Fruit fly (Drosophila melanogaster) whole organism, embryonic: ENCODE data around the gene CG32829.

Source experiments
- Awh ChIP-seq: fragments of 200-800 bp; sonication (Bioruptor generic); IDR thresholded peaks from 2 replicates; pipeline ENCODE4, ENCODE4 v1.3.6; 2022; ENCODE audit warnings: missing biosample characterization, missing genetic modification characterization
- CG10321 ChIP-seq: fragments of 200-800 bp; sonication (Bioruptor generic); IDR thresholded peaks from 2 replicates; pipeline ENCODE4 v1.3.6; 2022; ENCODE audit warnings: missing biosample characterization, missing genetic modification characterization
- CG11504 ChIP-seq: fragments of 200-800 bp; sonication (Bioruptor generic); optimal IDR thresholded peaks from 3 replicates; lab custom pipeline; 2019; ENCODE audit warnings: missing biosample characterization, mild to moderate bottlenecking, missing genetic modification characterization, moderate library complexity
- CG1529 ChIP-seq: fragments of 200-800 bp; sonication (Bioruptor generic); optimal IDR thresholded peaks from 3 replicates; lab custom pipeline; 2018; ENCODE audit warnings: missing biosample characterization, missing genetic modification characterization
- CG1603 ChIP-seq: fragments of 200-800 bp; sonication (Bioruptor generic); optimal IDR thresholded peaks from 2 replicates; lab custom pipeline; 2019; ENCODE audit warnings: missing biosample characterization, mild to moderate bottlenecking, missing genetic modification characterization, moderate library complexity
- CG16815 ChIP-seq: fragments of 200-800 bp; sonication (Bioruptor generic); optimal IDR thresholded peaks from 3 replicates; lab custom pipeline; 2017; ENCODE audit warnings: missing biosample characterization, mild to moderate bottlenecking, missing genetic modification characterization
- CG17186 ChIP-seq: fragments of 200-800 bp; sonication (Bioruptor generic); optimal IDR thresholded peaks from 3 replicates; lab custom pipeline; 2017; ENCODE audit warnings: missing biosample characterization, missing genetic modification reagents, missing genetic modification characterization
- CG17612 ChIP-seq: fragments of 200-800 bp; sonication (Bioruptor generic); IDR thresholded peaks from 2 replicates; pipeline ENCODE4 v1.3.6; 2022; ENCODE audit warnings: missing biosample characterization, missing genetic modification characterization
- CG18476 ChIP-seq: fragments of 200-800 bp; sonication (Bioruptor generic); optimal IDR thresholded peaks from 2 replicates; lab custom pipeline; 2016; ENCODE audit warnings: missing biosample characterization, mild to moderate bottlenecking, missing genetic modification characterization
- CG18599 ChIP-seq: fragments of 200-800 bp; sonication (Bioruptor generic); optimal IDR thresholded peaks from 3 replicates; lab custom pipeline; 2017; ENCODE audit warnings: missing biosample characterization, missing genetic modification characterization, mild to moderate bottlenecking, moderate library complexity, missing genetic modification reagents
- CG18619 ChIP-seq: fragments of 200-800 bp; sonication (Bioruptor generic); optimal IDR thresholded peaks from 3 replicates; lab custom pipeline; 2017; ENCODE audit warnings: missing biosample characterization, mild to moderate bottlenecking, missing genetic modification characterization
- CG2116 ChIP-seq: fragments of 200-800 bp; sonication (Bioruptor generic); optimal IDR thresholded peaks from 3 replicates; lab custom pipeline; 2018; ENCODE audit warnings: missing biosample characterization, mild to moderate bottlenecking, missing genetic modification characterization
- CG30403 ChIP-seq: fragments of 200-800 bp; sonication (Bioruptor generic); optimal IDR thresholded peaks from 3 replicates; lab custom pipeline; 2016; ENCODE audit warnings: missing biosample characterization, missing genetic modification characterization
- CG31441 ChIP-seq: fragments of 200-800 bp; sonication (Bioruptor generic); IDR thresholded peaks from 2 replicates; pipeline ENCODE4 v1.3.6; 2022; ENCODE audit warnings: missing biosample characterization, missing genetic modification characterization
- CG32772 ChIP-seq: fragments of 200-800 bp; sonication (Bioruptor generic); IDR thresholded peaks from 2 replicates; pipeline ENCODE4 v1.3.6; 2022; ENCODE audit warnings: missing biosample characterization, missing genetic modification characterization
- CG4820 ChIP-seq: fragments of 200-800 bp; sonication (Bioruptor generic); optimal IDR thresholded peaks from 3 replicates; lab custom pipeline; 2016; ENCODE audit warnings: missing biosample characterization, missing genetic modification characterization
- CG5245 ChIP-seq: fragments of 200-800 bp; sonication (Bioruptor generic); optimal IDR thresholded peaks from 3 replicates; lab custom pipeline; 2016; ENCODE audit warnings: missing biosample characterization, missing genetic modification characterization
- CG6683 ChIP-seq: fragments of 200-800 bp; sonication (Bioruptor generic); optimal IDR thresholded peaks from 2 replicates; lab custom pipeline; 2017; ENCODE audit warnings: missing biosample characterization, mild to moderate bottlenecking, missing genetic modification characterization, missing genetic modification reagents
- CG7556 ChIP-seq: fragments of 200-800 bp; sonication (Bioruptor generic); optimal IDR thresholded peaks from 2 replicates; lab custom pipeline; 2017; ENCODE audit warnings: missing biosample characterization, mild to moderate bottlenecking, missing genetic modification characterization
- CG7928 ChIP-seq: fragments of 200-800 bp; sonication (Bioruptor generic); optimal IDR thresholded peaks from 2 replicates; lab custom pipeline; 2017; ENCODE audit warnings: missing biosample characterization, mild to moderate bottlenecking, missing genetic modification characterization
- CG8290 ChIP-seq, 3 experiments: fragments of 200-800 bp; sonication (Bioruptor generic); optimal IDR thresholded peaks; 2 replicates each; lab custom pipeline; 2016 to 2019; ENCODE audit warnings: missing biosample characterization in 3 of 3, missing genetic modification characterization in 3 of 3, mild to moderate bottlenecking in 2 of 3, moderate library complexity in 1 of 3
- CG9437 ChIP-seq: fragments of 200-800 bp; sonication (Bioruptor generic); optimal IDR thresholded peaks from 2 replicates; lab custom pipeline; 2018; ENCODE audit warnings: missing biosample characterization, mild to moderate bottlenecking, missing genetic modification characterization
- CkIIα-i1 ChIP-seq: fragments of 200-800 bp; sonication (Bioruptor generic); IDR thresholded peaks from 2 replicates; pipeline ENCODE4 v1.3.6; 2022; ENCODE audit warnings: missing biosample characterization, missing genetic modification characterization
- CoRest ChIP-seq: fragments of 200-800 bp; sonication (Bioruptor generic); optimal IDR thresholded peaks from 3 replicates; lab custom pipeline; 2018; ENCODE audit warnings: missing biosample characterization, mild to moderate bottlenecking, missing genetic modification characterization, moderate library complexity
- D19B ChIP-seq: fragments of 200-800 bp; sonication (Bioruptor generic); optimal IDR thresholded peaks from 2 replicates; lab custom pipeline; 2017; ENCODE audit warnings: missing biosample characterization, mild to moderate bottlenecking, missing genetic modification characterization
- Dp ChIP-seq: fragments of 200-800 bp; sonication (Bioruptor generic); optimal IDR thresholded peaks from 2 replicates; lab custom pipeline; 2018; ENCODE audit warnings: missing biosample characterization, mild to moderate bottlenecking, missing genetic modification characterization, moderate library complexity
- E2f1 ChIP-seq: fragments of 200-800 bp; sonication (Bioruptor generic); IDR thresholded peaks from 2 replicates; pipeline ENCODE4 v1.3.6; 2022; ENCODE audit warnings: missing biosample characterization, missing genetic modification characterization
- H15 ChIP-seq: fragments of 200-800 bp; sonication (Bioruptor generic); IDR thresholded peaks from 3 replicates; pipeline ENCODE4 v1.3.6; 2022; ENCODE audit warnings: missing biosample characterization, missing genetic modification characterization
- HLHmδ ChIP-seq: fragments of 200-800 bp; sonication (Bioruptor generic); optimal IDR thresholded peaks from 2 replicates; lab custom pipeline; 2018; ENCODE audit warnings: missing biosample characterization, mild to moderate bottlenecking, missing genetic modification characterization, moderate library complexity
- Hmr ChIP-seq: fragments of 200-800 bp; sonication (Bioruptor generic); optimal IDR thresholded peaks from 3 replicates; lab custom pipeline; 2017; ENCODE audit warnings: mild to moderate bottlenecking, missing biosample characterization, missing genetic modification reagents, missing genetic modification characterization
- Hr3 ChIP-seq: fragments of 200-800 bp; sonication (Bioruptor generic); optimal IDR thresholded peaks from 3 replicates; lab custom pipeline; 2016; ENCODE audit warnings: missing biosample characterization, missing genetic modification characterization
- Mad ChIP-seq: fragments of 200-800 bp; sonication (Bioruptor generic); optimal IDR thresholded peaks from 2 replicates; lab custom pipeline; 2016; ENCODE audit warnings: missing biosample characterization, missing genetic modification characterization
- Sry-β ChIP-seq: fragments of 200-800 bp; sonication (Bioruptor generic); optimal IDR thresholded peaks from 2 replicates; lab custom pipeline; 2018; ENCODE audit warnings: missing biosample characterization, mild to moderate bottlenecking, missing genetic modification characterization, moderate library complexity
- Usf ChIP-seq: fragments of 200-800 bp; sonication (Bioruptor generic); optimal IDR thresholded peaks from 2 replicates; lab custom pipeline; 2017; ENCODE audit warnings: missing genotype, missing biosample characterization, missing genetic modification characterization
- YL-1 ChIP-seq: fragments of 200-800 bp; sonication (Bioruptor generic); optimal IDR thresholded peaks from 3 replicates; lab custom pipeline; 2017; ENCODE audit warnings: missing biosample characterization, mild to moderate bottlenecking, missing genetic modification characterization
- ci ChIP-seq: fragments of 200-800 bp; sonication (Bioruptor generic); IDR thresholded peaks from 3 replicates; pipeline ENCODE4 v1.3.6; 2022; ENCODE audit warnings: missing biosample characterization, missing genetic modification characterization
- crol ChIP-seq: fragments of 200-800 bp; sonication (Bioruptor generic); IDR thresholded peaks from 2 replicates; pipeline ENCODE4 v1.3.6; 2022; ENCODE audit warnings: missing biosample characterization, missing genetic modification characterization
- dimm ChIP-seq: fragments of 200-800 bp; sonication (Bioruptor generic); IDR thresholded peaks from 2 replicates; pipeline ENCODE4 v1.3.6; 2022; ENCODE audit warnings: missing biosample characterization, missing genetic modification characterization
- fd3F ChIP-seq: fragments of 200-800 bp; sonication (Bioruptor generic); optimal IDR thresholded peaks from 2 replicates; lab custom pipeline; 2018; ENCODE audit warnings: missing biosample characterization, mild to moderate bottlenecking, missing genetic modification characterization, moderate library complexity
- gro ChIP-seq: fragments of 200-800 bp; sonication (Bioruptor generic); optimal IDR thresholded peaks from 2 replicates; lab custom pipeline; 2016; ENCODE audit warnings: missing biosample characterization, missing genetic modification characterization
- insv ChIP-seq, 2 experiments: fragments of 200-800 bp; sonication (Bioruptor generic); optimal IDR thresholded peaks; 3 replicates each; lab custom pipeline; 2016 to 2018; ENCODE audit warnings: missing biosample characterization in 2 of 2, missing genetic modification characterization in 2 of 2
- kah ChIP-seq: fragments of 200-800 bp; sonication (Bioruptor generic); optimal IDR thresholded peaks from 2 replicates; lab custom pipeline; 2018; ENCODE audit warnings: missing biosample characterization, mild to moderate bottlenecking, missing genetic modification characterization
- kay ChIP-seq: fragments of 200-800 bp; sonication (Bioruptor generic); optimal IDR thresholded peaks from 2 replicates; lab custom pipeline; 2016; ENCODE audit warnings: missing biosample characterization, missing genetic modification characterization
- lmd ChIP-seq: fragments of 200-800 bp; sonication (Bioruptor generic); IDR thresholded peaks from 2 replicates; pipeline ENCODE4 v1.3.6; 2022; ENCODE audit warnings: missing biosample characterization, missing genetic modification characterization
- nmo ChIP-seq: fragments of 200-800 bp; sonication (Bioruptor generic); optimal IDR thresholded peaks from 2 replicates; lab custom pipeline; 2018; ENCODE audit warnings: missing biosample characterization, mild to moderate bottlenecking, missing genetic modification characterization, moderate library complexity
- phol ChIP-seq: fragments of 200-800 bp; sonication (Bioruptor generic); optimal IDR thresholded peaks from 3 replicates; lab custom pipeline; 2018; ENCODE audit warnings: missing biosample characterization, mild to moderate bottlenecking, missing genetic modification characterization, moderate library complexity
- row ChIP-seq: fragments of 200-800 bp; sonication (Bioruptor generic); IDR thresholded peaks from 3 replicates; pipeline ENCODE4 v1.3.6; 2022; ENCODE audit warnings: missing biosample characterization, missing genetic modification characterization
- unpg ChIP-seq: fragments of 200-800 bp; sonication (Bioruptor generic); optimal IDR thresholded peaks from 3 replicates; lab custom pipeline; 2018; ENCODE audit warnings: missing biosample characterization, mild to moderate bottlenecking, missing genetic modification characterization, moderate library complexity
- vfl ChIP-seq: fragments of 200-800 bp; sonication (Bioruptor generic); optimal IDR thresholded peaks from 2 replicates; lab custom pipeline; 2016; ENCODE audit warnings: missing biosample characterization, missing genetic modification characterization

CG32829 gene

DNA sequence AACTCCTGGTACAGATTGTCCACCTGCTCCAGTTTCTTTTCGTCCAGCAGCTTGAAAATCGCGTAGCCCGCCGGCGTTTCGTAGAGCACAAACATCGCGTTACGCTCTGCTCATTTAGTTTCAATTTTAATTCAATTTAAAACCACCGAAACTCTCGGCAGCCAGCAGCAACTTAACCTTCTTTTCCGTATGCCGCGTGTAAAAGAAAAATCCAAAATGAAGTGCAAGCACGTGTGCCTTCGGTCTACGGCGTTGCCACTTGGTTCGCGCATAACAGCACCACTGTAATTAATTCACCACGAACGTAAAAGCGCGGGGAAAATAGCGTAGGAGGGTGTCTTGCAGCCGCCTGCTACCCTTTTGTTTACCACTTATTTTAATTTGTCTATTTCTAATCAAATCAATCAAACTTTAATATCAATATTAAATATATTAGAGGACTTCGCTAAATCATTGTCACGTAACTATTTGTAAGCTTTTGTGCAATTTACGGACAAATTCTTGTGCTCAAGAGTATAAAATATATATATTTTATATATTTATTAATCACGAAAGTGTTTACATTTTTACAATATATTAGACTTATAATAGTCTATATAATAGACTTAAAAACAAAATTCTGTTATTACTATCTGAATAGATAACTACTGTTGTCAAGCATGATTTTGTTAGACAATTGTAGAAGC, 2.4 kb upstream of the CG32829 start, which contains the start of gene nop5 (continued):
- peak; percentile 43 for TF ChIP-seq HLHmδ (GFP tag; lab: Kevin White, UChicago)
- TF ChIP-seq CG1603 (tag; lab: Kevin White, UChicago), result peak; percentile 49
- TF ChIP-seq CG2116 (GFP tag; lab: Kevin White, UChicago), result peak; percentile 33
- TF ChIP-seq kah (GFP tag; lab: Kevin White, UChicago), result peak; percentile 33
- TF ChIP-seq CG18619 (GFP tag; lab: Kevin White, UChicago), result peak; percentile 83
- TF ChIP-seq lmd (GFP tag; lab: Robert Waterston, UW), result peak; percentile 37; the same call in 1 of the 2 replicates
- peak in 1 of 2 experiments; percentile 63 for TF ChIP-seq insv (GFP tag; optimal IDR thresholded peaks at IDR 0.05; lab: Kevin White, UChicago)
- no peak for TF ChIP-seq CG10321
- peak; percentile 12; the same call in 1 of the 2 replicates for TF ChIP-seq CG31441 (GFP tag; lab: Robert Waterston, UW)
- peak; percentile 60 for TF ChIP-seq CG30403 (GFP tag; lab: Kevin White, UChicago)
- TF ChIP-seq CG16815 (GFP tag; lab: Kevin White, UChicago), result peak; percentile 40
- peak; percentile 95 for TF ChIP-seq row (GFP tag; lab: Robert Waterston, UW)
- TF ChIP-seq CoRest (tag; lab: Kevin White, UChicago), result peak; percentile 86
- peak; percentile 19 for TF ChIP-seq CG8290 (GFP tag; optimal IDR thresholded peaks at IDR 0.05; lab: Kevin White, UChicago)
- TF ChIP-seq CG8290 (tag; optimal IDR thresholded peaks at IDR 0.05; lab: Kevin White, UChicago), result no peak
- no peak for TF ChIP-seq CkIIα-i1 (GFP tag; lab: Robert Waterston, UW)
- TF ChIP-seq CG32772, result no peak
- TF ChIP-seq CG7928 (GFP tag; lab: Kevin White, UChicago), result no peak
- TF ChIP-seq kay, result peak; percentile 36
- TF ChIP-seq Dp (GFP tag; lab: Kevin White, UChicago), result peak; percentile 10
- 0 out of 3 replicates have a peak, but pooled peaks have one; percentile 44 for TF ChIP-seq H15 (GFP tag; lab: Robert Waterston, UW)
- peak; percentile 42 for TF ChIP-seq CG6683 (GFP tag; lab: Kevin White, UChicago)
- TF ChIP-seq Hr3, result peak; percentile 78
- peak; percentile 84 for TF ChIP-seq CG7556
- TF ChIP-seq CG1529 (GFP tag; lab: Kevin White, UChicago), result peak; percentile 38
- TF ChIP-seq E2f1 (GFP tag; lab: Robert Waterston, UW), result 0 out of 2 replicates have a peak, but pooled peaks have one; percentile 22
- peak; percentile 81 for TF ChIP-seq nmo (GFP tag; lab: Kevin White, UChicago)
- TF ChIP-seq CG4820 (GFP tag; lab: Kevin White, UChicago), result peak; percentile 34
- TF ChIP-seq CG18476, result peak; percentile 11
- TF ChIP-seq CG11504 (tag; lab: Kevin White, UChicago), result no peak
- no peak for TF ChIP-seq CG17612
- peak; percentile 81 for TF ChIP-seq CG9437 (GFP tag; lab: Kevin White, UChicago)
- TF ChIP-seq dimm, result no peak
- TF ChIP-seq ci (GFP tag; lab: Robert Waterston, UW), result peak; percentile 53; the same call in 2 of the 3 replicates
- peak; percentile 79 for TF ChIP-seq Hmr
- peak; percentile 38 for TF ChIP-seq unpg (GFP tag; lab: Kevin White, UChicago)
- peak; percentile 5 for TF ChIP-seq CG5245
- peak; percentile 10 for TF ChIP-seq Mad
- TF ChIP-seq fd3F, result peak; percentile 63
- no peak for TF ChIP-seq vfl
- TF ChIP-seq Awh (GFP tag; lab: Robert Waterston, UW), result no peak
- peak; percentile 93 for TF ChIP-seq YL-1 (GFP tag; lab: Kevin White, UChicago)
- TF ChIP-seq crol, result no peak
- TF ChIP-seq D19B (GFP tag; lab: Kevin White, UChicago), result peak; percentile 99
- peak; percentile 59 for TF ChIP-seq Usf (GFP tag; lab: Kevin White, UChicago)
- peak; percentile 99 for TF ChIP-seq CG17186 (GFP tag; lab: Kevin White, UChicago)
- peak; percentile 60 for TF ChIP-seq CG18599 (GFP tag; lab: Kevin White, UChicago)
- TF ChIP-seq phol (tag; lab: Kevin White, UChicago), result peak; percentile 69
- TF ChIP-seq Sry-β, result peak; percentile 28
- peak; percentile 3 for TF ChIP-seq gro (GFP tag; lab: Kevin White, UChicago)
